Fruit fly (Drosophila melanogaster): ENCODE data around the gene pigs.

DNA sequence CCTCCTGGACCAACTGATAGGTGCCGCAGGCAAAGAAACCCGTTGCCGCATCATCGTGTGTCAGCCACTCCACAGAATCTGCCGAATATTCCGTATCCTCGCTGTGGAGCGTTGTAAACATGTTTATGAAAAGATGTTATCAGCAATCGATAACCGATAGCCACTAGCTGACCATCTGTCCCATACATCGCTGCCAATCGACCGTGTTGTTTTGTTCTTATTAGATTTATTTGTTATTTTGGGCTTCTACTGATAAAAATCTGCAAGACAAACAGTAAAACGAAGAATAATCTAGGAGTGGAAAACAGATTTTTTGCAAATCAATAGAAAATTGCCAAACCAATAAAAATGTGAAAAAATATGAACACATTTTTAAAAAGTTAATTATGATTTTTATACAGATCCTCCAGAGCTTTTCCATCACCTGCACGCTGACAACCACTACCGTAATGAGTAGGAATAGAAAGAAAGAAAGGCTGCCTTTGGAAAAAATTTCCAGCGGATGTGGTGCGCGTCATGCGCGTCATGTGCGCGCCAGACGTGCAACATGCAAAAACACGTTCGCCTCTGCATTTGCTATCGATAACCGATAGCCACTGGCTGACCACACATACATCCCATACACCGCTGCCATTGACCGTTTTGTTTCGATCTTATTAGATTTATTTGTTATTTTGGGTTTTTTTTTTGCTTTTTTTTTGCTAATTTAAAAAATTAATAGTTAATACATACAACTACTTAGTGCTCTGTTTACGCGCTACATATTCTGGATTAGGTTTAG lies 88.9 kb downstream of the pigs start, which contains the start of gene CG3184:
- TF ChIP-seq Hnf4 (GFP tag; optimal IDR thresholded peaks at IDR 0.05) (no peak), HLH106 (tag; optimal IDR thresholded peaks at IDR 0.05) (no peak), h (GFP tag; optimal IDR thresholded peaks at IDR 0.05) (no peak), Abd-B (GFP tag; optimal IDR thresholded peaks at IDR 0.05) (no peak), pan (optimal IDR thresholded peaks at IDR 0.05) (no peak), sv (GFP tag; optimal IDR thresholded peaks at IDR 0.05) (no peak), CrebA (GFP tag; optimal IDR thresholded peaks at IDR 0.05; ENCODE audit: borderline replicate concordance) (no peak), Dfd (GFP tag; optimal IDR thresholded peaks at IDR 0.05) (no peak), Dif (GFP tag; optimal IDR thresholded peaks at IDR 0.05; ENCODE audit: partially characterized antibody) (no peak), CG32264 (GFP tag; optimal IDR thresholded peaks at IDR 0.05) (no peak), Hr78 (GFP tag; optimal IDR thresholded peaks at IDR 0.05) (no peak)
